Worm (Caenorhabditis elegans) whole organism, L1 larva: ENCODE data around the gene nprt-1.

ENCODE experiments used
- ama-1 ChIP-seq: fragments of 150-350 bp; optimal IDR thresholded peaks from 2 replicates; lab custom pipeline; 2014
- egl-27 ChIP-seq, 2 experiments: fragments of 150-350 bp in 1 of 2; sonication (generic microtip); optimal IDR thresholded peaks; 3 replicates each; lab custom pipeline; 2017 to 2018; ENCODE audit warnings: missing biosample characterization in 2 of 2, missing genetic modification characterization in 2 of 2, missing genetic modification reagents in 2 of 2
- lin-35 ChIP-seq, 2 experiments: fragments of 150-350 bp; optimal IDR thresholded peaks; 2 replicates each; lab custom pipeline; 2014; ENCODE audit warnings: missing biosample characterization in 2 of 2, missing genetic modification characterization in 2 of 2, missing genetic modification reagents in 2 of 2
- nhr-12 ChIP-seq: sonication (generic microtip); optimal IDR thresholded peaks from 2 replicates; lab custom pipeline; 2017; ENCODE audit warnings: missing biosample characterization, missing genetic modification characterization
- nhr-77 ChIP-seq: fragments of 150-350 bp; optimal IDR thresholded peaks from 2 replicates; lab custom pipeline; 2014; ENCODE audit warnings: missing biosample characterization, missing genetic modification characterization
- rnt-1 ChIP-seq: sonication (generic microtip); optimal IDR thresholded peaks from 2 replicates; lab custom pipeline; 2016; ENCODE audit warnings: mild to moderate bottlenecking, missing genetic modification characterization, moderate library complexity, missing compliant biosample characterization
- unc-98 ChIP-seq: fragments of 200-800 bp; sonication (Bioruptor generic); IDR thresholded peaks from 2 replicates; pipeline ENCODE4 v1.3.6; 2022; ENCODE audit warnings: missing genetic modification characterization, missing compliant biosample characterization
- ztf-11 ChIP-seq, 2 experiments: sonication (generic microtip); optimal IDR thresholded peaks; 2 replicates each; lab custom pipeline; 2016 to 2017; ENCODE audit warnings: missing genetic modification characterization in 2 of 2, missing biosample characterization in 1 of 2, missing compliant biosample characterization in 1 of 2

DNA sequence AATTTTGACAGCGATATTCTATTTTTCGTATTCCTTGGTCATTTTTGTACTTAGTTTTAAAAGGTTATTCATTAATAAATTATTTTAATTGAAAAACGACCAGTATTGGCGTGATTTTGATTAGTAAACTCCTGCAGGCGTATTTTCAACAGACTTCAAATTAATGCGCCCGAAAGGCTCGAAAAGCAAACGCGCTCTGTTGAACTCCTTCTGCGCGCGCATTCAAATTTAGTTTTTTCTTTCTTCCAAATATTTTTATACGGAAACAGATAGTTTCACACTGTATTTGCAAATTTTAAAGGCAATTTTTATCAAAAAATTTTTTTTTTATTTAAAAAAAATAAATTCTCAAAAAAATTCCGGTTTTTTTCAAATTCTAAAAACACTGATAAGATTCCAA, 25.8 kb upstream of the nprt-1 start:
- TF ChIP-seq rnt-1 (tag; lab: Kevin White, UChicago) (no peak), lin-35 (GFP tag; optimal IDR thresholded peaks at IDR 0.05; lab: Kevin White, UChicago) (peak; percentile 54 to 83), nhr-77 (tag; lab: Kevin White, UChicago) (no peak), ama-1 (lab: Kevin White, UChicago) (no peak), egl-27 (tag; optimal IDR thresholded peaks at IDR 0.05; lab: Kevin White, UChicago) (no peak), unc-98 (GFP tag; lab: Robert Waterston, UW) (no peak), ztf-11 (tag; optimal IDR thresholded peaks at IDR 0.05; lab: Kevin White, UChicago) (no peak), nhr-12 (tag; lab: Kevin White, UChicago) (no peak)
